Worm (Caenorhabditis elegans): ENCODE measurements around the gene srw-60.
A peak's percentile ranks its signal among the peaks of the same experiment; 100 is the strongest.

ce11 chrII:2979061-2979460 lies 20.7 kb downstream of the srw-60 start:
- TF ChIP-seq ref-1 (GFP tag; conservative IDR thresholded peaks at IDR 0.05) (no peak), T22C8.4 (GFP tag; IDR thresholded peaks at IDR 0.05) (no peak), flt-1 (GFP tag; IDR thresholded peaks at IDR 0.05) (no peak), cog-1 (tag; optimal IDR thresholded peaks at IDR 0.05) (no peak), ztf-23 (GFP tag; IDR thresholded peaks at IDR 0.05) (no peak), ztf-29 (GFP tag; IDR thresholded peaks at IDR 0.05) (peak; percentile 47; the same call in 1 of the 2 replicates), med-1 (GFP tag; optimal IDR thresholded peaks at IDR 0.05; ENCODE audit: insufficient read depth) (no peak), klf-2 (GFP tag; conservative IDR thresholded peaks at IDR 0.05) (no peak), tab-1 (GFP tag; IDR thresholded peaks at IDR 0.05) (no peak)

Data from whole organism, midembryonic.